Fruit fly (Drosophila melanogaster) whole organism, embryonic: Measurements from ENCODE around the gene Mtch.

Source experiments
- ATbp ChIP-seq: fragments of 200-800 bp; sonication (Bioruptor generic); optimal IDR thresholded peaks from 2 replicates; lab custom pipeline; 2017; ENCODE audit warnings: missing biosample characterization, mild to moderate bottlenecking, missing genetic modification characterization, missing genetic modification reagents
- Asciz ChIP-seq: fragments of 200-800 bp; sonication (Bioruptor generic); optimal IDR thresholded peaks from 2 replicates; lab custom pipeline; 2017; ENCODE audit warnings: missing biosample characterization, mild to moderate bottlenecking, missing genetic modification characterization, missing genetic modification reagents
- BtbVII ChIP-seq: fragments of 200-800 bp; sonication (Bioruptor generic); optimal IDR thresholded peaks from 3 replicates; lab custom pipeline; 2017; ENCODE audit warnings: missing biosample characterization, mild to moderate bottlenecking, missing genetic modification characterization
- CG12071 ChIP-seq: fragments of 200-800 bp; sonication (Bioruptor generic); optimal IDR thresholded peaks from 3 replicates; lab custom pipeline; 2018; ENCODE audit warnings: missing biosample characterization, mild to moderate bottlenecking, missing genetic modification characterization
- CG14014 ChIP-seq: fragments of 200-800 bp; sonication (Bioruptor generic); IDR thresholded peaks from 2 replicates; pipeline ENCODE4 v1.3.6; 2022; ENCODE audit warnings: missing biosample characterization, missing genetic modification characterization
- CG15073 ChIP-seq: fragments of 200-800 bp; sonication (Bioruptor generic); optimal IDR thresholded peaks from 2 replicates; lab custom pipeline; 2016; ENCODE audit warnings: missing biosample characterization, missing genetic modification characterization
- CG17829 ChIP-seq: fragments of 200-800 bp; optimal IDR thresholded peaks from 2 replicates; lab custom pipeline; 2019; ENCODE audit warnings: missing biosample characterization, mild to moderate bottlenecking, missing genetic modification characterization, moderate library complexity
- CG1792 ChIP-seq: fragments of 200-800 bp; sonication (Bioruptor generic); optimal IDR thresholded peaks from 2 replicates; lab custom pipeline; 2016; ENCODE audit warnings: missing biosample characterization, missing genetic modification characterization
- CG18599 ChIP-seq: fragments of 200-800 bp; sonication (Bioruptor generic); optimal IDR thresholded peaks from 3 replicates; lab custom pipeline; 2017; ENCODE audit warnings: missing biosample characterization, missing genetic modification characterization, mild to moderate bottlenecking, moderate library complexity, missing genetic modification reagents
- CG30431 ChIP-seq: fragments of 200-800 bp; sonication (Bioruptor generic); optimal IDR thresholded peaks from 2 replicates; lab custom pipeline; 2017; ENCODE audit warnings: missing biosample characterization, missing genetic modification characterization
- CG3163 ChIP-seq: fragments of 200-800 bp; sonication (Bioruptor generic); optimal IDR thresholded peaks from 3 replicates; lab custom pipeline; 2016; ENCODE audit warnings: missing biosample characterization, missing genetic modification characterization
- CG3281 ChIP-seq: fragments of 200-800 bp; sonication (Bioruptor generic); optimal IDR thresholded peaks from 3 replicates; lab custom pipeline; 2017; ENCODE audit warnings: missing biosample characterization, mild to moderate bottlenecking, missing genetic modification characterization
- CG3407 ChIP-seq: fragments of 200-800 bp; sonication (Bioruptor generic); optimal IDR thresholded peaks from 2 replicates; lab custom pipeline; 2018; ENCODE audit warnings: missing biosample characterization, mild to moderate bottlenecking, missing genetic modification characterization
- CG6791 ChIP-seq: fragments of 200-800 bp; sonication (Bioruptor generic); IDR thresholded peaks from 3 replicates; pipeline ENCODE4 v1.3.6; 2022; ENCODE audit warnings: missing biosample characterization, missing genetic modification characterization; ENCODE audit not compliant: partially characterized antibody
- CG6813 ChIP-seq: fragments of 200-800 bp; sonication (Bioruptor generic); optimal IDR thresholded peaks from 2 replicates; lab custom pipeline; 2017; ENCODE audit warnings: missing biosample characterization, missing genetic modification characterization, mild to moderate bottlenecking, moderate library complexity, missing genetic modification reagents
- CHES-1-like ChIP-seq: fragments of 200-800 bp; sonication (Bioruptor generic); optimal IDR thresholded peaks from 2 replicates; lab custom pipeline; 2016; ENCODE audit warnings: missing biosample characterization, missing genetic modification characterization
- Deaf1 ChIP-seq: fragments of 200-800 bp; optimal IDR thresholded peaks from 3 replicates; lab custom pipeline; 2019; ENCODE audit warnings: missing biosample characterization, mild to moderate bottlenecking, missing genetic modification characterization, moderate library complexity
- ERR ChIP-seq: fragments of 200-800 bp; sonication (Bioruptor generic); optimal IDR thresholded peaks from 2 replicates; lab custom pipeline; 2016; ENCODE audit warnings: missing biosample characterization, missing genetic modification characterization
- Fer2 ChIP-seq: fragments of 200-800 bp; sonication (Bioruptor generic); optimal IDR thresholded peaks from 2 replicates; lab custom pipeline; 2018; ENCODE audit warnings: missing biosample characterization, mild to moderate bottlenecking, missing genetic modification characterization, moderate library complexity
- GATAe ChIP-seq: fragments of 200-800 bp; sonication (Bioruptor generic); conservative IDR thresholded peaks from 2 replicates; pipeline ENCODE4 v1.3.6; 2022; ENCODE audit warnings: missing biosample characterization, missing genetic modification characterization
- Gug ChIP-seq: fragments of 200-800 bp; sonication (Bioruptor generic); IDR thresholded peaks from 4 replicates; pipeline ENCODE4 v1.3.6; 2022; ENCODE audit warnings: missing biosample characterization, missing genetic modification characterization
- HLHmδ ChIP-seq: fragments of 200-800 bp; sonication (Bioruptor generic); optimal IDR thresholded peaks from 2 replicates; lab custom pipeline; 2018; ENCODE audit warnings: missing biosample characterization, mild to moderate bottlenecking, missing genetic modification characterization, moderate library complexity
- HmgD ChIP-seq: fragments of 200-800 bp; sonication (Bioruptor generic); optimal IDR thresholded peaks from 3 replicates; lab custom pipeline; 2016; ENCODE audit warnings: missing biosample characterization, missing genetic modification characterization
- Lim3 ChIP-seq: fragments of 200-800 bp; sonication (Bioruptor generic); IDR thresholded peaks from 2 replicates; pipeline ENCODE4 v1.3.6; 2022; ENCODE audit warnings: missing biosample characterization, missing genetic modification characterization
- MESR4 ChIP-seq: fragments of 200-800 bp; sonication (Bioruptor generic); optimal IDR thresholded peaks from 2 replicates; lab custom pipeline; 2018; ENCODE audit warnings: missing biosample characterization, mild to moderate bottlenecking, missing genetic modification characterization, moderate library complexity
- Mes4 ChIP-seq: fragments of 200-800 bp; sonication (Bioruptor generic); optimal IDR thresholded peaks from 2 replicates; lab custom pipeline; 2016; ENCODE audit warnings: missing biosample characterization, missing genetic modification characterization
- Neu2 ChIP-seq: fragments of 200-800 bp; sonication (Bioruptor generic); optimal IDR thresholded peaks from 3 replicates; lab custom pipeline; 2016; ENCODE audit warnings: missing biosample characterization, missing genetic modification characterization, borderline replicate concordance
- Oli ChIP-seq: fragments of 200-800 bp; sonication (Bioruptor generic); optimal IDR thresholded peaks from 2 replicates; lab custom pipeline; 2018; ENCODE audit warnings: missing biosample characterization, mild to moderate bottlenecking, missing genetic modification characterization, moderate library complexity
- Rfx ChIP-seq: fragments of 200-800 bp; sonication (Bioruptor generic); IDR thresholded peaks from 2 replicates; pipeline ENCODE4 v1.3.6; 2022; ENCODE audit warnings: missing biosample characterization, missing genetic modification characterization
- Scr ChIP-seq: fragments of 200-800 bp; sonication (Bioruptor generic); IDR thresholded peaks from 2 replicates; pipeline ENCODE4 v1.3.6; 2022; ENCODE audit warnings: missing biosample characterization, missing genetic modification characterization; ENCODE audit not compliant: partially characterized antibody
- Side ChIP-seq: fragments of 200-800 bp; sonication (Bioruptor generic); optimal IDR thresholded peaks from 2 replicates; lab custom pipeline; 2016; ENCODE audit warnings: missing biosample characterization, missing genetic modification characterization
- Sry-β ChIP-seq: fragments of 200-800 bp; sonication (Bioruptor generic); optimal IDR thresholded peaks from 2 replicates; lab custom pipeline; 2018; ENCODE audit warnings: missing biosample characterization, mild to moderate bottlenecking, missing genetic modification characterization, moderate library complexity
- Xrp1 ChIP-seq: fragments of 200-800 bp; sonication (Bioruptor generic); IDR thresholded peaks from 2 replicates; pipeline ENCODE4 v1.3.6; 2022; ENCODE audit warnings: missing biosample characterization, missing genetic modification characterization
- ap ChIP-seq: fragments of 200-800 bp; sonication (Bioruptor generic); IDR thresholded peaks from 2 replicates; pipeline ENCODE4 v1.3.6; 2022; ENCODE audit warnings: missing biosample characterization, missing genetic modification characterization
- ara ChIP-seq: fragments of 200-800 bp; sonication (Bioruptor generic); IDR thresholded peaks from 2 replicates; pipeline ENCODE4 v1.3.6; 2022; ENCODE audit warnings: missing biosample characterization, missing genetic modification characterization
- ci ChIP-seq: fragments of 200-800 bp; sonication (Bioruptor generic); IDR thresholded peaks from 3 replicates; pipeline ENCODE4 v1.3.6; 2022; ENCODE audit warnings: missing biosample characterization, missing genetic modification characterization
- disco-r ChIP-seq: fragments of 200-800 bp; sonication (Bioruptor generic); optimal IDR thresholded peaks from 2 replicates; lab custom pipeline; 2016; ENCODE audit warnings: missing biosample characterization, missing genetic modification characterization
- emc ChIP-seq: fragments of 200-800 bp; sonication (Bioruptor generic); optimal IDR thresholded peaks from 2 replicates; lab custom pipeline; 2016; ENCODE audit warnings: missing biosample characterization, missing genetic modification characterization
- exex ChIP-seq: fragments of 200-800 bp; sonication (Bioruptor generic); optimal IDR thresholded peaks from 4 replicates; lab custom pipeline; 2018; ENCODE audit warnings: missing biosample characterization, mild to moderate bottlenecking, missing genetic modification characterization, moderate library complexity
- fd64A ChIP-seq: fragments of 200-800 bp; sonication (Bioruptor generic); optimal IDR thresholded peaks from 3 replicates; lab custom pipeline; 2018; ENCODE audit warnings: missing biosample characterization, mild to moderate bottlenecking, missing genetic modification characterization
- ken ChIP-seq: fragments of 200-800 bp; sonication (Bioruptor generic); IDR thresholded peaks from 3 replicates; pipeline ENCODE4 v1.3.6; 2022; ENCODE audit warnings: missing biosample characterization, missing genetic modification characterization
- mam ChIP-seq: fragments of 200-800 bp; sonication (Bioruptor generic); optimal IDR thresholded peaks from 3 replicates; lab custom pipeline; 2016; ENCODE audit warnings: missing biosample characterization, missing genetic modification characterization
- nerfin-2 ChIP-seq: fragments of 200-800 bp; sonication (Bioruptor generic); IDR thresholded peaks from 2 replicates; pipeline ENCODE4 v1.3.6; 2022; ENCODE audit warnings: missing biosample characterization, missing genetic modification characterization; ENCODE audit not compliant: partially characterized antibody
- pros ChIP-seq: fragments of 200-800 bp; sonication (Bioruptor generic); optimal IDR thresholded peaks from 3 replicates; lab custom pipeline; 2019; ENCODE audit warnings: missing biosample characterization, mild to moderate bottlenecking, missing genetic modification characterization, moderate library complexity
- ro ChIP-seq: fragments of 200-800 bp; sonication (Bioruptor generic); IDR thresholded peaks from 2 replicates; pipeline ENCODE4 v1.3.6; 2022; ENCODE audit warnings: missing biosample characterization, missing genetic modification characterization
- sob ChIP-seq: fragments of 200-800 bp; sonication (Bioruptor generic); IDR thresholded peaks from 2 replicates; pipeline ENCODE4 v1.3.6; 2022; ENCODE audit warnings: missing biosample characterization, missing genetic modification characterization
- tap ChIP-seq: fragments of 200-800 bp; optimal IDR thresholded peaks from 3 replicates; lab custom pipeline; 2019; ENCODE audit warnings: missing biosample characterization, mild to moderate bottlenecking, missing genetic modification characterization, moderate library complexity
- wek ChIP-seq: fragments of 200-800 bp; sonication (Bioruptor generic); optimal IDR thresholded peaks from 3 replicates; lab custom pipeline; 2018; ENCODE audit warnings: missing biosample characterization, mild to moderate bottlenecking, missing genetic modification characterization, moderate library complexity

Gene Mtch

DNA sequence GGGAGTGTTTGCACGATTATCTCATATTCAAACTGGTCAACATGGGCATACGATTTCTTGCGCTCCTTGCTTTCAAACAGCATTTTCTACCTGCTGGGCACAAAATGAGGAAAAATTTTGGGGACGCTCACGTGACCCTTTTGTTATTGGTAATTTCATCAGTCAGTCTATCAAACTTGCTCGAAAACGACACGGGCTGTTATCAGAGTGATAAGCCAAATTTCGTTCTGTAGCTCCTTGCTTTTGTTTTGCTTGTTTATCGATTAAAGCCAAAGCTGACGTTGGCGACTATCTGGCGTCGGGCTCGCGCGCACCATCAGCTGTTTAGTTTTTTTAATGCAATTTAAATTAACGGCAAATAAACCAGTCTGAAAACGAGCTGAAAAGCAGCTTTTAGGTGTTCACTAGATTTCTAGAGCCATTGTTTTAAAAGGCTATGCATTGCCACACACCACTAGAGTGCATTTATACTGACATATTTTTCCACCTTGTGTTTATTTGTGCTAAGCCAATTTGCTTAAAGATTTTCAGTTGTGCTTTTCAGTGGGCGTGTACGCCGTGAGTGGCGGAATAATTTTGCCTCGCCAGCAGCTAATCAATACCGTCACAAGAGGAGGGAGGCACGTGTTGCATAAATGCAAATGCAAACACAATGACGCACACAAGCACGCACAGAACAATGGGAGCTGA lies 47.7 kb upstream of the Mtch start (continued):
- TF ChIP-seq Xrp1 (GFP tag; lab: Robert Waterston, UW) (0 out of 2 replicates have a peak, but pooled peaks have one; percentile 7), wek (GFP tag; lab: Kevin White, UChicago) (peak; percentile 17), fd64A (peak; percentile 22), Asciz (GFP tag; lab: Kevin White, UChicago) (peak; percentile 58), Fer2 (tag; lab: Kevin White, UChicago) (no peak), GATAe (GFP tag; lab: Robert Waterston, UW) (peak; percentile 62), CHES-1-like (GFP tag; lab: Kevin White, UChicago) (no peak), Oli (tag; lab: Kevin White, UChicago) (no peak), CG6813 (GFP tag; lab: Kevin White, UChicago) (no peak), Rfx (GFP tag; lab: Robert Waterston, UW) (no peak), ken (GFP tag; lab: Robert Waterston, UW) (no peak), CG15073 (GFP tag; lab: Kevin White, UChicago) (no peak), CG3281 (GFP tag; lab: Kevin White, UChicago) (no peak), BtbVII (GFP tag; lab: Kevin White, UChicago) (no peak), tap (tag; lab: Kevin White, UChicago) (no peak), ara (GFP tag; lab: Robert Waterston, UW) (peak; percentile 8; the same call in 1 of the 2 replicates), sob (peak; percentile 25; the same call in 1 of the 2 replicates), ATbp (GFP tag; lab: Kevin White, UChicago) (peak; percentile 41), emc (GFP tag; lab: Kevin White, UChicago) (no peak), HLHmδ (GFP tag; lab: Kevin White, UChicago) (no peak), exex (tag; lab: Kevin White, UChicago) (peak; percentile 72), HmgD (GFP tag; lab: Kevin White, UChicago) (no peak), Gug (GFP tag; lab: Robert Waterston, UW) (no peak)

DNA sequence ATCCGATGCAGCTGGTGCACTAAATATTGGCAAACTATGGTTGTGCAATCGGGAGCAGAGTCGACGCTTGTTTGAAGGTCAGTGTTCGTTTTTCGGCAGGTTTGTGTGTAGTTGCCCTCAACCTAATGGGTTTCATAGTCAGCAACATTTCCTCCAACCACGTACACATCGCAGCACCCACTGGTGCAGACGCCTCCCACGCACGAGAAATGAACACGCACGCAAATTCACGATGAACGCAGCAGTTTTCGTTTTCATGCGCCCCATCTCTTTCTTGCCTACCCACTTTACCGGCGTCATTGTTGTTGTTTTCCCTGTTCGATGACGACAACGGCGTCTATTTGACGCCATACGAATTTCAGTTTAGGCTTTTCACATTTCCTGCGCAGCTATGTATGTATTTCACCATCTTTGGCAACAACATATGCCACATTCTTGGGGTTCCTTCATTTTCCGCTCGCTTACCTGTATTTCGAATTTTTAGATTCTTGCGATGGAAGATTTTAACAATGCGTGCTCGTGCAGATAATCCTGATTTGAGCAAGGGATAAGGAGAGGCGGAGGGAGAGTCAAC lies 46.7 kb upstream of the Mtch start:
- no peak for TF ChIP-seq CG1792
- TF ChIP-seq ap (GFP tag; lab: Robert Waterston, UW), result no peak
- no peak for TF ChIP-seq CG3163 (GFP tag; lab: Kevin White, UChicago)
- TF ChIP-seq mam (GFP tag; lab: Kevin White, UChicago), result no peak
- TF ChIP-seq Deaf1 (tag; lab: Kevin White, UChicago), result no peak
- TF ChIP-seq nerfin-2, result no peak
- TF ChIP-seq Mes4 (GFP tag; lab: Kevin White, UChicago), result no peak
- no peak for TF ChIP-seq disco-r (GFP tag; lab: Kevin White, UChicago)
- TF ChIP-seq Neu2 (GFP tag; lab: Kevin White, UChicago), result no peak
- TF ChIP-seq CG6813 (GFP tag; lab: Kevin White, UChicago), result no peak
- TF ChIP-seq pros (GFP tag; lab: Kevin White, UChicago), result peak; percentile 52
- no peak for TF ChIP-seq Side (GFP tag; lab: Kevin White, UChicago)
- TF ChIP-seq MESR4 (GFP tag; lab: Kevin White, UChicago), result no peak
- no peak; the same call in 1 of the 2 replicates for TF ChIP-seq CG14014 (GFP tag; lab: Robert Waterston, UW)
- no peak for TF ChIP-seq CG12071
- no peak for TF ChIP-seq CG18599 (GFP tag; lab: Kevin White, UChicago)
- TF ChIP-seq Scr (GFP tag; lab: Robert Waterston, UW), result no peak
- no peak for TF ChIP-seq ERR
- TF ChIP-seq CG3407 (GFP tag; lab: Kevin White, UChicago), result no peak
- TF ChIP-seq ro (GFP tag; lab: Robert Waterston, UW), result no peak
- no peak for TF ChIP-seq CG6791 (GFP tag; lab: Robert Waterston, UW)
- no peak for TF ChIP-seq Lim3
- no peak for TF ChIP-seq Sry-β (GFP tag; lab: Kevin White, UChicago)
- TF ChIP-seq CG17829 (tag; lab: Kevin White, UChicago), result no peak
- no peak for TF ChIP-seq CG30431 (GFP tag; lab: Kevin White, UChicago)
- no peak for TF ChIP-seq ci (GFP tag; lab: Robert Waterston, UW)
